Fruit fly (Drosophila melanogaster) whole organism, prepupa: ENCODE results near the gene Cul3.

Experiments
- Blimp-1 ChIP-seq: fragments of 200-800 bp; sonication (Bioruptor generic); optimal IDR thresholded peaks from 3 replicates; lab custom pipeline; 2017; ENCODE audit warnings: missing biosample characterization, missing genetic modification characterization, mild to moderate bottlenecking, moderate library complexity, missing genetic modification reagents
- Eip93F ChIP-seq: fragments of 200-800 bp; sonication (Bioruptor generic); optimal IDR thresholded peaks from 2 replicates; lab custom pipeline; 2016; ENCODE audit warnings: missing biosample characterization, mild to moderate bottlenecking, missing genetic modification characterization
- Hr4 ChIP-seq: fragments of 200-800 bp; sonication (Bioruptor generic); optimal IDR thresholded peaks from 3 replicates; lab custom pipeline; 2016; ENCODE audit warnings: missing biosample characterization, missing genetic modification characterization
- Smox ChIP-seq: fragments of 200-800 bp; sonication (Bioruptor generic); optimal IDR thresholded peaks from 3 replicates; lab custom pipeline; 2016; ENCODE audit warnings: missing biosample characterization, missing genetic modification characterization
- eg ChIP-seq: fragments of 200-800 bp; sonication (Bioruptor generic); IDR thresholded peaks from 3 replicates; pipeline ENCODE4 v1.3.6; 2022; ENCODE audit warnings: missing biosample characterization, missing genetic modification characterization
- lz ChIP-seq: fragments of 200-800 bp; sonication (Bioruptor generic); optimal IDR thresholded peaks from 3 replicates; lab custom pipeline; 2016; ENCODE audit warnings: missing biosample characterization, missing genetic modification characterization
- vri ChIP-seq: fragments of 200-800 bp; sonication (Bioruptor generic); optimal IDR thresholded peaks from 3 replicates; lab custom pipeline; 2016; ENCODE audit warnings: missing biosample characterization, mild to moderate bottlenecking, missing genetic modification characterization

dm6 chr2L:15319874-15320273 lies 48.0 kb upstream of the Cul3 start:
- TF ChIP-seq Blimp-1 (GFP tag; lab: Kevin White, UChicago): no peak
- TF ChIP-seq lz: no peak
- TF ChIP-seq Smox (GFP tag; lab: Kevin White, UChicago): no peak
- TF ChIP-seq vri (GFP tag; lab: Kevin White, UChicago): no peak
- TF ChIP-seq Eip93F (GFP tag; lab: Kevin White, UChicago): no peak
- no peak for TF ChIP-seq eg (GFP tag; lab: Robert Waterston, UW)
- no peak for TF ChIP-seq Hr4 (GFP tag; lab: Kevin White, UChicago)
